Fruit fly (Drosophila melanogaster) whole organism, wandering third instar larva: ENCODE results near the gene Fur2.

Source experiments
- CG32264 ChIP-seq: fragments of 200-800 bp; sonication (Bioruptor generic); optimal IDR thresholded peaks from 2 replicates; lab custom pipeline; 2016; ENCODE audit warnings: missing biosample characterization, missing genetic modification characterization
- Hr78 ChIP-seq: fragments of >200 bp; optimal IDR thresholded peaks from 2 replicates; lab custom pipeline; 2017; ENCODE audit warnings: missing biosample characterization, missing genetic modification characterization
- br ChIP-seq: fragments of 200-800 bp; sonication (Bioruptor generic); optimal IDR thresholded peaks from 2 replicates; lab custom pipeline; 2016; ENCODE audit warnings: missing biosample characterization, missing genetic modification characterization
- dsf ChIP-seq: sonication (Bioruptor generic); optimal IDR thresholded peaks from 2 replicates; lab custom pipeline; 2016; ENCODE audit warnings: missing biosample characterization, missing genetic modification characterization, borderline replicate concordance
- fru ChIP-seq: fragments of 200-800 bp; sonication (Bioruptor generic); optimal IDR thresholded peaks from 3 replicates; lab custom pipeline; 2016; ENCODE audit warnings: missing biosample characterization, mild to moderate bottlenecking, missing genetic modification characterization
- h ChIP-seq: fragments of 200-800 bp; sonication (Bioruptor generic); optimal IDR thresholded peaks from 3 replicates; lab custom pipeline; 2016; ENCODE audit warnings: missing biosample characterization, mild to moderate bottlenecking, missing genetic modification characterization
- lola ChIP-seq: fragments of >200 bp; optimal IDR thresholded peaks from 2 replicates; lab custom pipeline; 2017; ENCODE audit warnings: missing biosample characterization, missing genetic modification characterization
- usp ChIP-seq: fragments of >200 bp; optimal IDR thresholded peaks from 2 replicates; lab custom pipeline; 2017; ENCODE audit warnings: missing biosample characterization, missing genetic modification characterization

- TF ChIP-seq usp (GFP tag; lab: Kevin White, UChicago) (no peak), br (GFP tag; lab: Kevin White, UChicago) (peak; percentile 30), dsf (peak; percentile 1), lola (GFP tag; lab: Kevin White, UChicago) (no peak), Hr78 (GFP tag; lab: Kevin White, UChicago) (no peak), fru (GFP tag; lab: Kevin White, UChicago) (no peak), CG32264 (GFP tag; lab: Kevin White, UChicago) (no peak), h (GFP tag; lab: Kevin White, UChicago) (peak; percentile 54)
Observed at dm6 chrX:16422466-16423124, 49.7 kb downstream of the Fur2 start, which contains the start of gene hang.
